Fruit fly (Drosophila melanogaster): Measurements from ENCODE around the gene Myt1.

Myt1 gene

DNA sequence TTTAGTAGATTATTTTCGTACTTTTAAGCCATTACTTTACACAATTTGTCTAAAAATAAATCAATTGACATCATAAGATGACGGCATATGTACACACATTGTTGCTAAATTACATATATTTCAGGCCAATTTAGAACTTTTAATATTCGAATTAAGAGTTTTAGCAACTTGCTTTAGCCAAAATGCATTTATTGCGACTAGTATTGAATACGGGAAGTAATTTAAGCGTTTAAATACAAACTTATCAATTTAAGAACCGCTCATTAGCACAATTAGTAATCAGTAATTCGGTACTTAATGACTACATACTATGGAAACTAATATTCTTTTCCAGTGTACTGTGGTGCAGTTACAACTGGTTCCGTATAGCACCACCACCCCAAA lies 29.8 kb upstream of the Myt1 start (continued):
- no peak for TF ChIP-seq ind (GFP tag; optimal IDR thresholded peaks at IDR 0.05)
- TF ChIP-seq Doc3 (GFP tag; IDR thresholded peaks at IDR 0.05; ENCODE audit: partially characterized antibody) = no peak
- no peak for TF ChIP-seq CG13624 (GFP tag; optimal IDR thresholded peaks at IDR 0.05)
- no peak for TF ChIP-seq so (GFP tag; IDR thresholded peaks at IDR 0.05)
- TF ChIP-seq CG2116 (GFP tag; optimal IDR thresholded peaks at IDR 0.05) = no peak
- TF ChIP-seq Lpt (GFP tag; optimal IDR thresholded peaks at IDR 0.05) = no peak
- TF ChIP-seq fd102C (GFP tag; optimal IDR thresholded peaks at IDR 0.05) = no peak
- no peak for TF ChIP-seq mirr (GFP tag; optimal IDR thresholded peaks at IDR 0.05)
- no peak for TF ChIP-seq caup (GFP tag; optimal IDR thresholded peaks at IDR 0.05; ENCODE audit: severe bottlenecking)
- no peak for TF ChIP-seq Mes4 (GFP tag; optimal IDR thresholded peaks at IDR 0.05)
- no peak for TF ChIP-seq D (optimal IDR thresholded peaks at IDR 0.05)
- peak; percentile 36 for TF ChIP-seq D (GFP tag; optimal IDR thresholded peaks at IDR 0.05)
- no peak for TF ChIP-seq toy (GFP tag; IDR thresholded peaks at IDR 0.05)
- TF ChIP-seq CG14667 (GFP tag; IDR thresholded peaks at IDR 0.05) = no peak
- no peak for TF ChIP-seq CG14965 (GFP tag; optimal IDR thresholded peaks at IDR 0.05; ENCODE audit: borderline replicate concordance)
- no peak for TF ChIP-seq psq (GFP tag; optimal IDR thresholded peaks at IDR 0.05)
- no peak for TF ChIP-seq hbn (GFP tag; IDR thresholded peaks at IDR 0.05; ENCODE audit: partially characterized antibody)
- TF ChIP-seq Mad (GFP tag; optimal IDR thresholded peaks at IDR 0.05) = no peak
- no peak for TF ChIP-seq Optix (GFP tag; IDR thresholded peaks at IDR 0.05)
- TF ChIP-seq Dll (GFP tag; IDR thresholded peaks at IDR 0.05; ENCODE audit: partially characterized antibody) = no peak
- peak; percentile 44 for TF ChIP-seq CG1233 (GFP tag; optimal IDR thresholded peaks at IDR 0.05)
- no peak for TF ChIP-seq Hsf (GFP tag; optimal IDR thresholded peaks at IDR 0.05)
- no peak for TF ChIP-seq gt (GFP tag; IDR thresholded peaks at IDR 0.05)
- peak in 1 of 2 experiments; percentile 29 for TF ChIP-seq bsh (GFP tag; optimal IDR thresholded peaks at IDR 0.05)
- TF ChIP-seq CG16813 (GFP tag; IDR thresholded peaks at IDR 0.05; ENCODE audit: partially characterized antibody) = no peak
- no peak for TF ChIP-seq CG15696 (tag; optimal IDR thresholded peaks at IDR 0.05)
- TF ChIP-seq Med (GFP tag) = no peak
- no peak for TF ChIP-seq mld (GFP tag; IDR thresholded peaks at IDR 0.05; ENCODE audit: partially characterized antibody)
- TF ChIP-seq CG17361 (GFP tag; IDR thresholded peaks at IDR 0.05) = peak; percentile 79; the same call in 2 of the 3 replicates
- TF ChIP-seq TFAM (GFP tag; optimal IDR thresholded peaks at IDR 0.05) = no peak
- no peak for TF ChIP-seq knrl (GFP tag; IDR thresholded peaks at IDR 0.05; ENCODE audit: partially characterized antibody)
- TF ChIP-seq CG1647 (GFP tag; optimal IDR thresholded peaks at IDR 0.05) = no peak
- TF ChIP-seq CG12769 (tag; optimal IDR thresholded peaks at IDR 0.05) = no peak
- TF ChIP-seq oc (tag; optimal IDR thresholded peaks at IDR 0.05) = no peak
- TF ChIP-seq slou (GFP tag; optimal IDR thresholded peaks at IDR 0.05) = no peak
- no peak for TF ChIP-seq CG2199 (GFP tag; IDR thresholded peaks at IDR 0.05)
- no peak for TF ChIP-seq crc (GFP tag; optimal IDR thresholded peaks at IDR 0.05)
- peak; percentile 36 for TF ChIP-seq phol (tag; optimal IDR thresholded peaks at IDR 0.05)
- TF ChIP-seq CG12219 (GFP tag; optimal IDR thresholded peaks at IDR 0.05) = no peak
- no peak for TF ChIP-seq nau (GFP tag; optimal IDR thresholded peaks at IDR 0.05)
- peak; percentile 49 for TF ChIP-seq CG6689 (GFP tag; IDR thresholded peaks at IDR 0.05)
- no peak for TF ChIP-seq CG3281 (GFP tag; optimal IDR thresholded peaks at IDR 0.05)
- no peak for TF ChIP-seq CG2889 (GFP tag; IDR thresholded peaks at IDR 0.05)
- TF ChIP-seq lab (GFP tag; optimal IDR thresholded peaks at IDR 0.05) = no peak
- TF ChIP-seq tgo (GFP tag; IDR thresholded peaks at IDR 0.05) = peak; percentile 18; the same call in 1 of the 3 replicates
- no peak for TF ChIP-seq CG10147 (GFP tag; optimal IDR thresholded peaks at IDR 0.05)
- no peak for TF ChIP-seq CG17802 (tag; optimal IDR thresholded peaks at IDR 0.05)
- TF ChIP-seq aop (GFP tag; IDR thresholded peaks at IDR 0.05) = no peak
- TF ChIP-seq kah (GFP tag; optimal IDR thresholded peaks at IDR 0.05) = no peak
- TF ChIP-seq CG6272 (GFP tag; IDR thresholded peaks at IDR 0.05) = no peak
- no peak for TF ChIP-seq sc (optimal IDR thresholded peaks at IDR 0.05)
- no peak for TF ChIP-seq sc (GFP tag; optimal IDR thresholded peaks at IDR 0.05)

All from whole organism, embryonic.